Fruit fly (Drosophila melanogaster) whole organism, embryonic: ENCODE results near the gene CG15418.

Source experiments
- Ada2b ChIP-seq: fragments of 200-800 bp; sonication (Bioruptor generic); IDR thresholded peaks from 2 replicates; pipeline ENCODE4 v1.3.6; 2022; ENCODE audit warnings: missing biosample characterization, missing genetic modification characterization
- Antp ChIP-seq: fragments of 200-800 bp; sonication (Bioruptor generic); optimal IDR thresholded peaks from 3 replicates; lab custom pipeline; 2016; ENCODE audit warnings: missing biosample characterization, missing genetic modification characterization
- Atf-2 ChIP-seq: fragments of 200-800 bp; sonication (Bioruptor generic); optimal IDR thresholded peaks from 2 replicates; lab custom pipeline; 2016; ENCODE audit warnings: missing biosample characterization, missing genetic modification characterization
- Awh ChIP-seq: fragments of 200-800 bp; sonication (Bioruptor generic); IDR thresholded peaks from 2 replicates; pipeline ENCODE4, ENCODE4 v1.3.6; 2022; ENCODE audit warnings: missing biosample characterization, missing genetic modification characterization
- CG11723 ChIP-seq: fragments of 200-800 bp; sonication (Bioruptor generic); optimal IDR thresholded peaks from 2 replicates; lab custom pipeline; 2017; ENCODE audit warnings: missing biosample characterization, mild to moderate bottlenecking, missing genetic modification characterization
- CG12769 ChIP-seq: fragments of 200-800 bp; sonication (Bioruptor generic); optimal IDR thresholded peaks from 2 replicates; lab custom pipeline; 2019; ENCODE audit warnings: missing biosample characterization, mild to moderate bottlenecking, missing genetic modification characterization, moderate library complexity
- CG13287 ChIP-seq: fragments of 200-800 bp; sonication (Bioruptor generic); IDR thresholded peaks from 2 replicates; pipeline ENCODE4 v1.3.6; 2022; ENCODE audit warnings: missing biosample characterization, missing genetic modification characterization; ENCODE audit not compliant: partially characterized antibody
- CG14965 ChIP-seq: fragments of 200-800 bp; sonication (Bioruptor generic); optimal IDR thresholded peaks from 2 replicates; lab custom pipeline; 2016; ENCODE audit warnings: missing biosample characterization, missing genetic modification characterization, borderline replicate concordance
- CG17328 ChIP-seq: fragments of 200-800 bp; sonication (Bioruptor generic); IDR thresholded peaks from 2 replicates; pipeline ENCODE4 v1.3.6; 2022; ENCODE audit warnings: missing biosample characterization, missing genetic modification characterization
- CG18476 ChIP-seq: fragments of 200-800 bp; sonication (Bioruptor generic); optimal IDR thresholded peaks from 2 replicates; lab custom pipeline; 2016; ENCODE audit warnings: missing biosample characterization, mild to moderate bottlenecking, missing genetic modification characterization
- CG2120 ChIP-seq: fragments of 200-800 bp; sonication (Bioruptor generic); optimal IDR thresholded peaks from 3 replicates; lab custom pipeline; 2016; ENCODE audit warnings: missing biosample characterization, missing genetic modification characterization
- CG2199 ChIP-seq: fragments of 200-800 bp; sonication (Bioruptor generic); IDR thresholded peaks from 3 replicates; pipeline ENCODE4 v1.3.6; 2022; ENCODE audit warnings: missing biosample characterization, missing genetic modification characterization
- CG31441 ChIP-seq: fragments of 200-800 bp; sonication (Bioruptor generic); IDR thresholded peaks from 2 replicates; pipeline ENCODE4 v1.3.6; 2022; ENCODE audit warnings: missing biosample characterization, missing genetic modification characterization
- CG34224 ChIP-seq: fragments of 200-800 bp; sonication (Bioruptor generic); IDR thresholded peaks from 3 replicates; pipeline ENCODE4 v1.3.6; 2022; ENCODE audit warnings: missing biosample characterization, missing genetic modification characterization; ENCODE audit not compliant: partially characterized antibody
- CG4404 ChIP-seq: fragments of 200-800 bp; sonication (Bioruptor generic); IDR thresholded peaks from 2 replicates; pipeline ENCODE4 v1.3.6; 2022; ENCODE audit warnings: missing biosample characterization, missing genetic modification characterization
- CG7786 ChIP-seq: fragments of 200-800 bp; sonication (Bioruptor generic); optimal IDR thresholded peaks from 2 replicates; lab custom pipeline; 2016; ENCODE audit warnings: missing biosample characterization, missing genetic modification characterization
- CG8281 ChIP-seq: fragments of 200-800 bp; sonication (Bioruptor generic); optimal IDR thresholded peaks from 2 replicates; lab custom pipeline; 2018; ENCODE audit warnings: missing biosample characterization, mild to moderate bottlenecking, missing genetic modification characterization, moderate library complexity
- CG9609 ChIP-seq: fragments of 200-800 bp; sonication (Bioruptor generic); optimal IDR thresholded peaks from 3 replicates; lab custom pipeline; 2016; ENCODE audit warnings: missing biosample characterization, missing genetic modification characterization
- CG9817 ChIP-seq: fragments of 200-800 bp; sonication (Bioruptor generic); optimal IDR thresholded peaks from 2 replicates; lab custom pipeline; 2018; ENCODE audit warnings: missing biosample characterization, mild to moderate bottlenecking, missing genetic modification characterization, moderate library complexity
- Camta ChIP-seq: fragments of 200-800 bp; sonication (Bioruptor generic); optimal IDR thresholded peaks from 2 replicates; lab custom pipeline; 2016; ENCODE audit warnings: missing biosample characterization, missing genetic modification characterization
- D ChIP-seq, 2 experiments: fragments of 200-800 bp in 1 of 2; fragments of >200 bp in 1 of 2; sonication (Bioruptor generic) in 1 of 2; optimal IDR thresholded peaks; 2 replicates in 1 of 2; 3 replicates in 1 of 2; lab custom pipeline; 2017; ENCODE audit warnings: mild to moderate bottlenecking in 1 of 2, missing biosample characterization in 1 of 2, missing genetic modification characterization in 1 of 2, missing genetic modification reagents in 1 of 2
- Dbx ChIP-seq: fragments of 200-800 bp; sonication (Bioruptor generic); IDR thresholded peaks from 3 replicates; pipeline ENCODE4 v1.3.6; 2022; ENCODE audit warnings: missing biosample characterization, missing genetic modification characterization
- Dip2 ChIP-seq: fragments of 200-800 bp; sonication (Bioruptor generic); IDR thresholded peaks from 2 replicates; pipeline ENCODE4 v1.3.6; 2022; ENCODE audit warnings: missing biosample characterization, missing genetic modification characterization
- Dp ChIP-seq: fragments of 200-800 bp; sonication (Bioruptor generic); optimal IDR thresholded peaks from 2 replicates; lab custom pipeline; 2018; ENCODE audit warnings: missing biosample characterization, mild to moderate bottlenecking, missing genetic modification characterization, moderate library complexity
- Fer2 ChIP-seq: fragments of 200-800 bp; sonication (Bioruptor generic); optimal IDR thresholded peaks from 2 replicates; lab custom pipeline; 2018; ENCODE audit warnings: missing biosample characterization, mild to moderate bottlenecking, missing genetic modification characterization, moderate library complexity
- Hmx ChIP-seq: fragments of 200-800 bp; sonication (Bioruptor generic); optimal IDR thresholded peaks from 2 replicates; lab custom pipeline; 2016; ENCODE audit warnings: missing biosample characterization, missing genetic modification characterization
- Max ChIP-seq: fragments of 200-800 bp; sonication (Bioruptor generic); optimal IDR thresholded peaks from 2 replicates; lab custom pipeline; 2016; ENCODE audit warnings: missing biosample characterization, mild to moderate bottlenecking, missing genetic modification characterization
- Myb ChIP-seq: fragments of 200-800 bp; sonication (Bioruptor generic); optimal IDR thresholded peaks from 2 replicates; lab custom pipeline; 2016; ENCODE audit warnings: missing biosample characterization, missing genetic modification characterization
- Nf-YC ChIP-seq: fragments of 200-800 bp; optimal IDR thresholded peaks from 3 replicates; lab custom pipeline; 2019; ENCODE audit warnings: missing biosample characterization, mild to moderate bottlenecking, missing genetic modification characterization, moderate library complexity
- Usf ChIP-seq: fragments of 200-800 bp; sonication (Bioruptor generic); optimal IDR thresholded peaks from 2 replicates; lab custom pipeline; 2017; ENCODE audit warnings: missing genotype, missing biosample characterization, missing genetic modification characterization
- Vsx1 ChIP-seq: fragments of 200-800 bp; sonication (Bioruptor generic); optimal IDR thresholded peaks from 2 replicates; lab custom pipeline; 2017; ENCODE audit warnings: missing biosample characterization, mild to moderate bottlenecking, missing genetic modification characterization, missing genetic modification reagents
- Xbp1 ChIP-seq: fragments of 200-800 bp; sonication (Bioruptor generic); optimal IDR thresholded peaks from 3 replicates; lab custom pipeline; 2016; ENCODE audit warnings: missing biosample characterization, mild to moderate bottlenecking, missing genetic modification characterization
- crc ChIP-seq: fragments of 200-800 bp; sonication (Bioruptor generic); optimal IDR thresholded peaks from 2 replicates; lab custom pipeline; 2016; ENCODE audit warnings: missing biosample characterization, missing genetic modification characterization
- crol ChIP-seq: fragments of 200-800 bp; sonication (Bioruptor generic); IDR thresholded peaks from 2 replicates; pipeline ENCODE4 v1.3.6; 2022; ENCODE audit warnings: missing biosample characterization, missing genetic modification characterization
- fd96Cb ChIP-seq: fragments of 200-800 bp; sonication (Bioruptor generic); optimal IDR thresholded peaks from 2 replicates; lab custom pipeline; 2018; ENCODE audit warnings: missing biosample characterization, mild to moderate bottlenecking, missing genetic modification characterization, moderate library complexity
- fru ChIP-seq: fragments of >200 bp; optimal IDR thresholded peaks from 2 replicates; lab custom pipeline; 2017
- ftz-f1 ChIP-seq: fragments of 200-800 bp; sonication (Bioruptor generic); optimal IDR thresholded peaks from 2 replicates; lab custom pipeline; 2016; ENCODE audit warnings: missing biosample characterization, missing genetic modification characterization
- grn ChIP-seq: fragments of 200-800 bp; sonication (Bioruptor generic); optimal IDR thresholded peaks from 3 replicates; lab custom pipeline; 2017; ENCODE audit warnings: missing biosample characterization, missing genetic modification characterization
- jing ChIP-seq: fragments of 200-800 bp; sonication (Bioruptor generic); optimal IDR thresholded peaks from 2 replicates; lab custom pipeline; 2018; ENCODE audit warnings: missing biosample characterization, mild to moderate bottlenecking, missing genetic modification characterization
- kay ChIP-seq: fragments of 200-800 bp; sonication (Bioruptor generic); optimal IDR thresholded peaks from 2 replicates; lab custom pipeline; 2016; ENCODE audit warnings: missing biosample characterization, missing genetic modification characterization
- lilli ChIP-seq: fragments of 200-800 bp; sonication (Bioruptor generic); optimal IDR thresholded peaks from 3 replicates; lab custom pipeline; 2016; ENCODE audit warnings: missing biosample characterization, missing genetic modification characterization
- mld ChIP-seq: fragments of 200-800 bp; sonication (Bioruptor generic); IDR thresholded peaks from 3 replicates; pipeline ENCODE4 v1.3.6; 2022; ENCODE audit warnings: missing biosample characterization, missing genetic modification characterization; ENCODE audit not compliant: partially characterized antibody
- p53 ChIP-seq: fragments of 200-800 bp; sonication (Bioruptor generic); optimal IDR thresholded peaks from 2 replicates; lab custom pipeline; 2016; ENCODE audit warnings: missing biosample characterization, missing genetic modification characterization
- pan ChIP-seq, 4 experiments: fragments of >200 bp in 3 of 4; fragments of 200-800 bp in 1 of 4; sonication (Bioruptor generic) in 1 of 4; optimal IDR thresholded peaks in 3 of 4; IDR thresholded peaks in 1 of 4; 2 replicates each; pipeline versions ENCODE4 v1.3.6 to Lab custom; 2017 to 2022; ENCODE audit warnings: missing biosample characterization in 2 of 4, missing genetic modification characterization in 2 of 4, mixed read lengths in 1 of 4
- pnt ChIP-seq: fragments of 200-800 bp; sonication (Bioruptor generic); optimal IDR thresholded peaks from 3 replicates; lab custom pipeline; 2016; ENCODE audit warnings: missing biosample characterization, missing genetic modification characterization
- rib ChIP-seq: fragments of 200-800 bp; sonication (Bioruptor generic); IDR thresholded peaks from 2 replicates; pipeline ENCODE4 v1.3.6; 2022; ENCODE audit warnings: missing biosample characterization, missing genetic modification characterization
- stc ChIP-seq: fragments of 200-800 bp; sonication (Bioruptor generic); IDR thresholded peaks from 2 replicates; pipeline ENCODE4 v1.3.6; 2022; ENCODE audit warnings: missing biosample characterization, missing genetic modification characterization
- trem ChIP-seq: fragments of 200-800 bp; optimal IDR thresholded peaks from 3 replicates; lab custom pipeline; 2019; ENCODE audit warnings: missing biosample characterization, mild to moderate bottlenecking, missing genetic modification characterization, moderate library complexity
- ttk ChIP-seq: fragments of 200-800 bp; sonication (Bioruptor generic); IDR thresholded peaks from 2 replicates; pipeline ENCODE4 v2.1.2; 2022; ENCODE audit warnings: missing biosample characterization, missing genetic modification characterization

Gene CG15418

DNA sequence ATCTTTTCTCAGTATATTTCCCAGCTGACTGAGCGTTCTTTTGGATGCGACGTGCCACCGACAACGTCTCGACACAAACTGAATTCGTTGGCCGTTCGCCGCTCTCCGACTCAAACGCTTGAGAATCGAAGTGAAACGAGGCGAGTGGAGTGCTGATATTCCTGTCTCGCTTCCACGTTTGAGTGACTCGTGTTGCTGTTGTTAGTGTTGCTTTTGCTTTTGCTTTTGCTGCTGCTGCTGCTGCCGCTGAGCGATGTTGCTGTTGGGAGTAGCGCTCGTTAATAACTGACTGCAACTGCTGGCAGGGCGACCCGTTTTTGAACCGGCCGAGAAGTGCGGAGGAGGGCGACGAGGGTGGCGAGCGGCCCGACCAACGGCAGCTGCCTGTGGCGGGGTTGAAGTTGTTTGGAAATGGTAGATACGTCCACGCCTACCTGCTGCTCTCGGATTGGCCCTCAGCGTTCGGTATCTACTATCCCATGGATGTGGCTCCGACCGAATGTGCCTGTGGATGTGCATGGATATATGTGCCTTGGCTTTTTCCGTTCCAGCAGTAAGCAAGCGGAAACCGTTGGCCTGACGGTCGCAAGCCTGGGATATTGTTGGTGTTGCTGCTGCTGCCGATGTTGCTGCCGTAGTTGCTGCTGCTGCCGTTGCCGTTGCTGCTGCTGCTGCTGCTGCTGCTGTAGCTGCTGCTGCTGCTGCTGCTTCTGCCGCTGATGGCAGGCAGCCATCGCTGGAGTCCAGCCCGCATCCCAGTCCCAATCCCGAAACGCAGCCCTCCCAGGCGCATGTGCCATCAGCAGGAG, 14.8 kb downstream of the CG15418 start, which contains the start of gene odd (continued):
- TF ChIP-seq ttk (GFP tag; lab: Robert Waterston, UW) (peak; percentile 63), pan (optimal IDR thresholded peaks at IDR 0.05; lab: Kevin White, UChicago) (no peak), pan (GFP tag; optimal IDR thresholded peaks at IDR 0.05 in 1 of 2, IDR thresholded peaks at IDR 0.05 in 1 of 2) (no peak), Usf (GFP tag; lab: Kevin White, UChicago) (no peak), Ada2b (GFP tag; lab: Robert Waterston, UW) (no peak), CG34224 (GFP tag; lab: Robert Waterston, UW) (peak; percentile 27; the same call in 1 of the 3 replicates), p53 (GFP tag; lab: Kevin White, UChicago) (no peak), CG18476 (GFP tag; lab: Kevin White, UChicago) (no peak), crc (GFP tag; lab: Kevin White, UChicago) (no peak), Xbp1 (GFP tag; lab: Kevin White, UChicago) (no peak), fru (no peak), jing (peak; percentile 1), CG2199 (no peak), crol (GFP tag; lab: Robert Waterston, UW) (peak; percentile 92), Antp (GFP tag; lab: Kevin White, UChicago) (no peak), CG13287 (GFP tag; lab: Robert Waterston, UW) (peak; percentile 31; the same call in 1 of the 2 replicates), CG7786 (no peak), Awh (GFP tag; lab: Robert Waterston, UW) (no peak), CG2120 (no peak), Dp (GFP tag; lab: Kevin White, UChicago) (no peak), Dip2 (GFP tag; lab: Robert Waterston, UW) (no peak), trem (tag; lab: Kevin White, UChicago) (no peak), CG17328 (GFP tag; lab: Robert Waterston, UW) (0 out of 2 replicates have a peak, but pooled peaks have one; percentile 12), stc (GFP tag; lab: Robert Waterston, UW) (no peak), CG9609 (GFP tag; lab: Kevin White, UChicago) (no peak), CG12769 (tag; lab: Kevin White, UChicago) (peak; percentile 12), Max (GFP tag; lab: Kevin White, UChicago) (no peak), Dbx (no peak), CG14965 (GFP tag; lab: Kevin White, UChicago) (no peak), CG4404 (GFP tag; lab: Robert Waterston, UW) (no peak), Vsx1 (GFP tag; lab: Kevin White, UChicago) (no peak), CG8281 (tag; lab: Kevin White, UChicago) (no peak), pnt (GFP tag; lab: Kevin White, UChicago) (no peak), fd96Cb (no peak), CG9817 (tag; lab: Kevin White, UChicago) (no peak), Atf-2 (GFP tag; lab: Kevin White, UChicago) (no peak), Hmx (GFP tag; lab: Kevin White, UChicago) (no peak), grn (no peak), lilli (GFP tag; lab: Kevin White, UChicago) (no peak), D (optimal IDR thresholded peaks at IDR 0.05; lab: Kevin White, UChicago) (no peak), D (GFP tag; optimal IDR thresholded peaks at IDR 0.05; lab: Kevin White, UChicago) (no peak), Nf-YC (peak; percentile 99), kay (no peak), CG11723 (GFP tag; lab: Kevin White, UChicago) (no peak), Camta (GFP tag; lab: Kevin White, UChicago) (no peak), ftz-f1 (GFP tag; lab: Kevin White, UChicago) (peak; percentile 11), rib (GFP tag; lab: Robert Waterston, UW) (no peak), CG31441 (GFP tag; lab: Robert Waterston, UW) (no peak), Myb (no peak), Fer2 (tag; lab: Kevin White, UChicago) (no peak), mld (GFP tag; lab: Robert Waterston, UW) (no peak)
